Fruit fly (Drosophila melanogaster) whole organism, wandering third instar larva: ENCODE data around the gene CG8543.

Experiments
- Abd-B ChIP-seq: fragments of >200 bp; optimal IDR thresholded peaks from 2 replicates; lab custom pipeline; 2017; ENCODE audit warnings: missing biosample characterization, missing genetic modification characterization
- CG32264 ChIP-seq: fragments of 200-800 bp; sonication (Bioruptor generic); optimal IDR thresholded peaks from 2 replicates; lab custom pipeline; 2016; ENCODE audit warnings: missing biosample characterization, missing genetic modification characterization
- CG9705 ChIP-seq: fragments of 200-800 bp; sonication (Bioruptor generic); optimal IDR thresholded peaks from 2 replicates; lab custom pipeline; 2018; ENCODE audit warnings: missing biosample characterization, mild to moderate bottlenecking, missing genetic modification characterization
- CrebA ChIP-seq: fragments of 200-800 bp; sonication (Bioruptor generic); optimal IDR thresholded peaks from 2 replicates; lab custom pipeline; 2016; ENCODE audit warnings: missing biosample characterization, mild to moderate bottlenecking, missing genetic modification characterization, borderline replicate concordance
- Dfd ChIP-seq: fragments of >200 bp; optimal IDR thresholded peaks from 2 replicates; lab custom pipeline; 2017; ENCODE audit warnings: missing biosample characterization, missing genetic modification characterization
- GATAd ChIP-seq: sonication (Bioruptor generic); optimal IDR thresholded peaks from 2 replicates; lab custom pipeline; 2016; ENCODE audit warnings: missing biosample characterization, missing genetic modification characterization
- HLH106 ChIP-seq: fragments of 200-800 bp; optimal IDR thresholded peaks from 3 replicates; lab custom pipeline; 2019; ENCODE audit warnings: missing biosample characterization, mild to moderate bottlenecking, missing genetic modification characterization, moderate library complexity
- Hnf4 ChIP-seq: fragments of 200-800 bp; sonication (Bioruptor generic); optimal IDR thresholded peaks from 2 replicates; lab custom pipeline; 2016; ENCODE audit warnings: missing biosample characterization, mild to moderate bottlenecking, missing genetic modification characterization
- Hr78 ChIP-seq: fragments of >200 bp; optimal IDR thresholded peaks from 2 replicates; lab custom pipeline; 2017; ENCODE audit warnings: missing biosample characterization, missing genetic modification characterization
- Jra ChIP-seq: sonication (Bioruptor generic); optimal IDR thresholded peaks from 2 replicates; lab custom pipeline; 2016; ENCODE audit warnings: missing biosample characterization, missing genetic modification characterization
- Mio ChIP-seq: sonication (Bioruptor generic); optimal IDR thresholded peaks from 2 replicates; lab custom pipeline; 2016; ENCODE audit warnings: missing biosample characterization, missing genetic modification characterization
- Rel ChIP-seq, 2 experiments: fragments of 200-800 bp; sonication (Bioruptor generic) in 1 of 2; optimal IDR thresholded peaks; 2 replicates in 1 of 2; 3 replicates in 1 of 2; lab custom pipeline; 2016 to 2019; ENCODE audit warnings: mild to moderate bottlenecking in 2 of 2, missing biosample characterization in 2 of 2, missing genetic modification characterization in 2 of 2, moderate library complexity in 1 of 2
- Sp1 ChIP-seq: fragments of 200-800 bp; sonication (Bioruptor generic); optimal IDR thresholded peaks from 3 replicates; lab custom pipeline; 2019; ENCODE audit warnings: missing biosample characterization, mild to moderate bottlenecking, missing genetic modification characterization, moderate library complexity
- Vsx2 ChIP-seq: fragments of 200-300, 225-300 bp; sonication (Bioruptor generic); optimal IDR thresholded peaks from 2 replicates; lab custom pipeline; 2018; ENCODE audit warnings: missing biosample characterization, missing genetic modification characterization; ENCODE audit not compliant: partially characterized antibody
- dl ChIP-seq, 2 experiments: fragments of 175-275, 200-275 bp in 1 of 2; fragments of 200-275 bp in 1 of 2; sonication (Bioruptor generic); optimal IDR thresholded peaks; lab custom pipeline; 2018; ENCODE audit warnings: mild to moderate bottlenecking in 2 of 2, missing biosample characterization in 2 of 2, missing genetic modification characterization in 2 of 2, moderate library complexity in 2 of 2; ENCODE audit not compliant: partially characterized antibody in 2 of 2, insufficient read depth in 1 of 2
- dmrt93B ChIP-seq: fragments of 200-800 bp; sonication (Bioruptor generic); optimal IDR thresholded peaks from 2 replicates; lab custom pipeline; 2018; ENCODE audit warnings: missing biosample characterization, mild to moderate bottlenecking, missing genetic modification characterization
- dsf ChIP-seq: sonication (Bioruptor generic); optimal IDR thresholded peaks from 2 replicates; lab custom pipeline; 2016; ENCODE audit warnings: missing biosample characterization, missing genetic modification characterization, borderline replicate concordance
- ey ChIP-seq: fragments of 200-800 bp; sonication (Bioruptor generic); optimal IDR thresholded peaks from 2 replicates; lab custom pipeline; 2016; ENCODE audit warnings: missing biosample characterization, missing genetic modification characterization
- foxo ChIP-seq, 2 experiments: fragments of 200-800 bp; sonication (Bioruptor generic); optimal IDR thresholded peaks; 2 replicates in 1 of 2; 3 replicates in 1 of 2; lab custom pipeline; 2016 to 2017; ENCODE audit warnings: missing biosample characterization in 2 of 2, missing genetic modification characterization in 2 of 2
- h ChIP-seq: fragments of 200-800 bp; sonication (Bioruptor generic); optimal IDR thresholded peaks from 3 replicates; lab custom pipeline; 2016; ENCODE audit warnings: missing biosample characterization, mild to moderate bottlenecking, missing genetic modification characterization
- jim ChIP-seq: fragments of 175-275, 200-325 bp; sonication (Bioruptor generic); optimal IDR thresholded peaks from 2 replicates; lab custom pipeline; 2016; ENCODE audit warnings: missing biosample characterization, mild to moderate bottlenecking, missing genetic modification characterization
- lola ChIP-seq: fragments of >200 bp; optimal IDR thresholded peaks from 2 replicates; lab custom pipeline; 2017; ENCODE audit warnings: missing biosample characterization, missing genetic modification characterization
- pan ChIP-seq: fragments of >200 bp; optimal IDR thresholded peaks from 2 replicates; lab custom pipeline; 2017
- psq ChIP-seq: fragments of 200-800 bp; sonication (Bioruptor generic); optimal IDR thresholded peaks from 3 replicates; lab custom pipeline; 2017; ENCODE audit warnings: missing biosample characterization, mild to moderate bottlenecking, missing genetic modification characterization, moderate library complexity
- rgr ChIP-seq: fragments of 200-800 bp; sonication (Bioruptor generic); optimal IDR thresholded peaks from 3 replicates; lab custom pipeline; 2016; ENCODE audit warnings: missing biosample characterization, mild to moderate bottlenecking, missing genetic modification characterization
- sv ChIP-seq: fragments of 200-800 bp; sonication (Bioruptor generic); optimal IDR thresholded peaks from 3 replicates; lab custom pipeline; 2016; ENCODE audit warnings: missing biosample characterization, missing genetic modification characterization
- usp ChIP-seq: fragments of >200 bp; optimal IDR thresholded peaks from 2 replicates; lab custom pipeline; 2017; ENCODE audit warnings: missing biosample characterization, missing genetic modification characterization
- woc ChIP-seq: sonication (Bioruptor generic); optimal IDR thresholded peaks from 2 replicates; lab custom pipeline; 2016; ENCODE audit warnings: missing biosample characterization, mild to moderate bottlenecking, missing genetic modification characterization

Gene CG8543

DNA sequence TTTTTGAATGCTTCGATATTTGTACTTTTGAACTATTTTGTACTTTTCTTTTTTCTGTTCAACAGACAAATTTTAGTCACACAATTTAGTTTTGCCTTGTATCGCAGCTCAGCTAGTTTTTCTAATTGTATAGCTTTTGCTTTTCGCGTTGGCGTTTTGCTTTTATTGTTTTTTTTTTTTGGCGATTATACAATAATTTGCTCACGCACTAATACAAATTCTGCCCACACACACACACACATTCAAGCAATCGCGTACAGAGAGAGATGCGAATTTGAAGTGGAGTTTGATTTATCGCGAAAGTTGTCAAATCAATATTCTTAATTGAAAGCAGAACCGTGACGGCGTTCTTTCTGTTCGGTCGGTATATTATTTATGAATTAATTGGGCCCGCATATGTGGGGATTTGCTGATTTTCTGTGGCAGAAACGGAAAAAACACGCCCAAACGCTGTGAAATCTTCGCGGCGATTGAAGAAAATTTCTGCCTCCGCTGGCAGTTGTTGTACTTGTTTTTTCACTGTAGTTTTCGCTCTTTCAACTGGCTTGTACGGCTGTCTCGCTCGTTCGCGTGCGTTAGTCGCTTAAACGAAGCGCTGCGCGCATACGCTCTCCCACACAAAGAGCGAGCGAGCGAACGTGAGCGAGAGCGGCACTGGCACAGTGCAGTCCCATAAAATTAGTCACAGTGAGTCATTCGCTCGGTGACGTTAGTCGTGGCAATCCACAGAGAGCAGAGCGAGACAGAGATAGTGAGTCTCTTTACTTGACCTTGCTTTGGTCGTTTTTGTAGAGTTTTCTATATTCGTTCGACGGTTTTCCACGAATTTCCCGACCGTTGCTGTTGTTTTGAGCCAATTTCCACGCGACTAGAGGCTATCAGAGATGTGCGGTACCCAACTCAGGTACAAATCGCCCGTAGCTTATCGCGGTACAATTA is 35.1 kb downstream of the CG8543 start, which contains the start of gene Rac2 (continued):
- peak; percentile 41 for TF ChIP-seq Vsx2
- TF ChIP-seq CG32264 (GFP tag; lab: Kevin White, UChicago), result no peak
- peak; percentile 28 for TF ChIP-seq Hnf4 (GFP tag; lab: Kevin White, UChicago)
- peak; percentile 22 for TF ChIP-seq Sp1 (GFP tag; lab: Kevin White, UChicago)
- no peak for TF ChIP-seq lola (GFP tag; lab: Kevin White, UChicago)
- no peak for TF ChIP-seq GATAd (GFP tag; lab: Kevin White, UChicago)

DNA sequence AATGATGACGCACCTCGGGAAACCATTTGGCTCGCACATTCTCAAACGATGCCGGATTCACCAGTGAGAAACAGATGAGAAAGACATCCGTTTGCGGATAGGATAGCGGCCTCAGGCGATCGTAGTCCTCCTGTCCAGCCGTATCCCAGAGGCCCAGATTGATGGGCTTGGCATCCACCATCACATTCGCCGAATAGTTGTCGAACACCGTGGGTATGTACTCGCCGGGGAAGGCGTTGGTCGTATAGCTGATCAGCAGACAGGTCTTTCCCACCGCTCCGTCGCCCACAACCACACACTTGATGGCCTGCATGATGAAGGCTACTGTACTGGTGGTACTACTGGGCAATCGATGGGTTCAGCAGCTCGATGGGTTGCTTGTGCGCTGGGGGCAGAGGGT is 35.9 kb downstream of the CG8543 start:
- no peak for TF ChIP-seq rgr (GFP tag; lab: Kevin White, UChicago)
- no peak for TF ChIP-seq ey (GFP tag; lab: Kevin White, UChicago)
- no peak for TF ChIP-seq usp (GFP tag; lab: Kevin White, UChicago)
- TF ChIP-seq Abd-B (GFP tag; lab: Kevin White, UChicago), result no peak
- TF ChIP-seq CG32264 (GFP tag; lab: Kevin White, UChicago), result no peak
- TF ChIP-seq Dfd, result no peak
- no peak for TF ChIP-seq dsf (GFP tag; lab: Kevin White, UChicago)
- TF ChIP-seq dl (GFP tag; optimal IDR thresholded peaks at IDR 0.05; lab: Kevin White, UChicago; ENCODE audit: insufficient read depth in 1 of 2, partially characterized antibody in 2 of 2), result no peak
- TF ChIP-seq Hnf4 (GFP tag; lab: Kevin White, UChicago), result no peak
- TF ChIP-seq h (GFP tag; lab: Kevin White, UChicago), result no peak
- no peak for TF ChIP-seq foxo (GFP tag; optimal IDR thresholded peaks at IDR 0.05; lab: Kevin White, UChicago)
- TF ChIP-seq pan (lab: Kevin White, UChicago), result no peak
- TF ChIP-seq GATAd (GFP tag; lab: Kevin White, UChicago), result no peak
- no peak for TF ChIP-seq dmrt93B (GFP tag; lab: Kevin White, UChicago)
- TF ChIP-seq Hr78 (GFP tag; lab: Kevin White, UChicago), result no peak

- no peak for TF ChIP-seq sv (GFP tag; lab: Kevin White, UChicago)
- peak in 1 of 2 experiments; percentile 15 for TF ChIP-seq foxo (GFP tag; optimal IDR thresholded peaks at IDR 0.05; lab: Kevin White, UChicago)
- TF ChIP-seq rgr (GFP tag; lab: Kevin White, UChicago), result no peak
- peak; percentile 21 for TF ChIP-seq Dfd
- no peak for TF ChIP-seq dsf (GFP tag; lab: Kevin White, UChicago)
These were observed 36.7 kb downstream of the CG8543 start for dm6 chr3L:7433325-7433827.

DNA sequence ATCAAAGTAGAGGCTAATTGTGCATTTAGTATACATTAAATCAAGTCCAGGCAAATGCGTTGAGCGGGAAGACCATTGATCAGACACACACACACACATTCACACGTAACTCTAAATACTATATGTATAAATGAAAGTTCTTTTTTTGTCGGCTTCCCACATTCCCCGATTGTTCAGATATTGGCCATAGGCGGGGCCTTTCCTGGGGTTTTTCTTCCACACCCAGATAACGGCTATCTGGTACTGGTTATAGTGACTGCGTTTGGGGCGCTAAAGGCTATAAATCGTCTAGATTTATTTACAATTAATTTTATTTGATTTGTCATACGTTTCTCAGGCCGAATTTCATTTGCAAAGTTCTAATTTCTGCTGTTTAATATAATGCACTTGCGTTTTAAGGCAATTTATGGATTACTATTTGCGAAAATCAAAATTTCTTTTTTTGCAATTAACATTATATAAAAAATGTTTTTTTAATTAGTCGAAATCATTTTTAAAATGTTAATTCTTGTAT is 37.2 kb downstream of the CG8543 start:
- no peak for TF ChIP-seq Mio
- TF ChIP-seq CrebA, result no peak
- no peak for TF ChIP-seq foxo (GFP tag; optimal IDR thresholded peaks at IDR 0.05; lab: Kevin White, UChicago)
- TF ChIP-seq Dfd, result no peak
- no peak for TF ChIP-seq Jra
- no peak for TF ChIP-seq Hr78 (GFP tag; lab: Kevin White, UChicago)
- peak in 1 of 2 experiments; percentile 40 for TF ChIP-seq dl (GFP tag; optimal IDR thresholded peaks at IDR 0.05; lab: Kevin White, UChicago; ENCODE audit: insufficient read depth in 1 of 2, partially characterized antibody in 2 of 2)
- TF ChIP-seq lola (GFP tag; lab: Kevin White, UChicago), result no peak
- TF ChIP-seq CG9705, result no peak
- no peak for TF ChIP-seq ey (GFP tag; lab: Kevin White, UChicago)
- TF ChIP-seq Rel (GFP tag; optimal IDR thresholded peaks at IDR 0.05; lab: Kevin White, UChicago), result no peak
- peak; percentile 94 for TF ChIP-seq Rel (tag; optimal IDR thresholded peaks at IDR 0.05; lab: Kevin White, UChicago)
- no peak for TF ChIP-seq Abd-B (GFP tag; lab: Kevin White, UChicago)

DNA sequence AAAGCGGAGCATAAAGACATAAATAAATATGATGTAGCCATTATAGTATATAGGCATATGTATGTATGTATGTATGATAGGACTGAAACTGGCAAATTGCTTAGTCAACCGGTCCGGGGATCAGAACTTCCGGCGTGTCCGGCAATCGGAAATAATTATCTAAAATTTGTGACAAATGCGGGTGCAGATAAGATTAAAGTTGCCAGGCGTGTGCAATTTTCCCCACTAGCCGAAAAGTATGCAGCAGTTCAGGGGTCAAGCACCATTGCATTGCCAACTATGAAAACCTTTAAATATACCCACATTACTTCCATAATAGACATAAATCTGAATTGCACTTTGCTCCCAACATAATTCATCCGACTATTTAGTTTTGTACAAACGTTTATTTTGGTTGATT is 37.8 kb downstream of the CG8543 start:
- TF ChIP-seq ey (GFP tag; lab: Kevin White, UChicago) (no peak), CrebA (no peak), h (GFP tag; lab: Kevin White, UChicago) (peak; percentile 4)

DNA sequence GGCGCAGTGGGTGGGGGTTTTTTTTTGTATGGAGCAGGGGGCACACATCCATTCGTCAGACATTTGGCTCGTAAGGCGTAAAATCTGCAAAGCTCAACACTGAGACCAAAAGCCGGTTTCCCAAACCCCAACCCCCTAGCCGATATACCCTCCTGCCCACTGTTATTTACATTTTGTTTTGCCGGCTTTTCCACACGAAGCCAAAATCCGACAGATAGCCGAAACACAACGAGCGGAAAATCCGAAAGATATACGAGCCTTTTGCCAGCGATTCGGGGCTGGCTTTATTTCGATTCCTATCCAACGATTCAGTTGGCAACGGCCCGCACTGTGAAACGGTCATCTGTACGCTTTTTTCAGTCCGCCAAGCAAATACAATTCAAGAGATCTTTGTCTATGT is 46.6 kb downstream of the CG8543 start, which contains the start of gene CG42458:
Gene CG42458 (plus strand): TSS at position 311 of the 400 bp plus-strand sequence.
- TF ChIP-seq jim (GFP tag; lab: Kevin White, UChicago) (no peak), psq (GFP tag; lab: Kevin White, UChicago) (no peak), HLH106 (tag; lab: Kevin White, UChicago) (no peak), sv (GFP tag; lab: Kevin White, UChicago) (no peak), Mio (no peak), pan (lab: Kevin White, UChicago) (no peak), Sp1 (GFP tag; lab: Kevin White, UChicago) (no peak), woc (GFP tag; lab: Kevin White, UChicago) (no peak), Abd-B (GFP tag; lab: Kevin White, UChicago) (no peak), dl (GFP tag; optimal IDR thresholded peaks at IDR 0.05; lab: Kevin White, UChicago; ENCODE audit: insufficient read depth in 1 of 2, partially characterized antibody in 2 of 2) (no peak), Jra (no peak)
